Fruit fly (Drosophila melanogaster): Measurements from ENCODE around the gene CG11854.

CG11854 gene

dm6 chr3R:25208767-25209075, 33.1 kb upstream of the CG11854 start (continued):
- TF ChIP-seq Med (GFP tag) (peak; percentile 66), CG10147 (GFP tag; optimal IDR thresholded peaks at IDR 0.05) (no peak), ara (GFP tag; IDR thresholded peaks at IDR 0.05) (no peak), CG2199 (GFP tag; IDR thresholded peaks at IDR 0.05) (peak; percentile 65; the same call in 2 of the 3 replicates), CG2875 (GFP tag; optimal IDR thresholded peaks at IDR 0.05) (no peak), vfl (GFP tag; optimal IDR thresholded peaks at IDR 0.05) (no peak), CG11247 (GFP tag; IDR thresholded peaks at IDR 0.05) (peak; percentile 25; the same call in 1 of the 2 replicates), salm (tag; optimal IDR thresholded peaks at IDR 0.05) (no peak)

dm6 chr3R:25209207-25209606, 32.6 kb upstream of the CG11854 start:
- TF ChIP-seq nmo (GFP tag; optimal IDR thresholded peaks at IDR 0.05) (no peak), CG15514 (GFP tag; optimal IDR thresholded peaks at IDR 0.05) (peak; percentile 6), CkIIα-i1 (GFP tag; IDR thresholded peaks at IDR 0.05) (no peak), sug (tag; optimal IDR thresholded peaks at IDR 0.05) (peak; percentile 31), mirr (GFP tag; optimal IDR thresholded peaks at IDR 0.05) (peak; percentile 24), tio (GFP tag; optimal IDR thresholded peaks at IDR 0.05) (no peak), Ets97D (GFP tag; optimal IDR thresholded peaks at IDR 0.05) (no peak), CG7271 (tag; optimal IDR thresholded peaks at IDR 0.05) (no peak), CG4707 (GFP tag; optimal IDR thresholded peaks at IDR 0.05) (no peak), btn (GFP tag; optimal IDR thresholded peaks at IDR 0.05) (no peak), ttk (GFP tag; IDR thresholded peaks at IDR 0.05) (no peak), grn (GFP tag; optimal IDR thresholded peaks at IDR 0.05) (peak; percentile 56), CG12744 (GFP tag; optimal IDR thresholded peaks at IDR 0.05) (no peak), CG31224 (GFP tag; IDR thresholded peaks at IDR 0.05) (no peak), eve (GFP tag; optimal IDR thresholded peaks at IDR 0.05) (peak in 1 of 2 experiments; percentile 43), dmrt11E (tag; optimal IDR thresholded peaks at IDR 0.05) (no peak), gro (GFP tag; optimal IDR thresholded peaks at IDR 0.05) (no peak), CG31441 (GFP tag; IDR thresholded peaks at IDR 0.05) (no peak), YL-1 (GFP tag; optimal IDR thresholded peaks at IDR 0.05) (no peak), Drgx (GFP tag; IDR thresholded peaks at IDR 0.05) (no peak), Mrtf (GFP tag; IDR thresholded peaks at IDR 0.05) (no peak), gcm2 (GFP tag; optimal IDR thresholded peaks at IDR 0.05) (no peak), D (optimal IDR thresholded peaks at IDR 0.05) (no peak), D (GFP tag; optimal IDR thresholded peaks at IDR 0.05) (no peak), chinmo (GFP tag; IDR thresholded peaks at IDR 0.05; ENCODE audit: partially characterized antibody) (0 out of 4 replicates have a peak, but pooled peaks have one; percentile 42), Mes4 (GFP tag; optimal IDR thresholded peaks at IDR 0.05) (no peak), abd-A (tag; optimal IDR thresholded peaks at IDR 0.05) (no peak), sens-2 (GFP tag; IDR thresholded peaks at IDR 0.05) (no peak), Deaf1 (tag; optimal IDR thresholded peaks at IDR 0.05) (peak; percentile 81), esg (GFP tag; conservative IDR thresholded peaks at IDR 0.05) (no peak), kay (GFP tag; optimal IDR thresholded peaks at IDR 0.05) (no peak), gce (GFP tag; IDR thresholded peaks at IDR 0.05) (no peak), CG3847 (GFP tag; IDR thresholded peaks at IDR 0.05) (no peak), Meics (GFP tag; optimal IDR thresholded peaks at IDR 0.05) (no peak), CG7963 (GFP tag; IDR thresholded peaks at IDR 0.05; ENCODE audit: partially characterized antibody) (no peak), gt (GFP tag; IDR thresholded peaks at IDR 0.05) (no peak), ranshi (GFP tag; IDR thresholded peaks at IDR 0.05) (no peak), Hr78 (GFP tag; optimal IDR thresholded peaks at IDR 0.05) (peak in 1 of 2 experiments; percentile 80), CG2875 (GFP tag; optimal IDR thresholded peaks at IDR 0.05) (no peak), CG34376 (GFP tag; optimal IDR thresholded peaks at IDR 0.05) (peak; percentile 18), MBD-R2 (GFP tag; IDR thresholded peaks at IDR 0.05) (no peak), D19B (GFP tag; optimal IDR thresholded peaks at IDR 0.05) (no peak), her (GFP tag; optimal IDR thresholded peaks at IDR 0.05) (no peak), onecut (GFP tag; IDR thresholded peaks at IDR 0.05) (no peak)
